Worm (Caenorhabditis elegans) whole organism, midembryonic: Measurements from ENCODE around the gene mig-17.

Experiments used
- cog-1 ChIP-seq: sonication (generic microtip); optimal IDR thresholded peaks from 2 replicates; lab custom pipeline; 2016; ENCODE audit warnings: missing genetic modification characterization, missing compliant biosample characterization
- flt-1 ChIP-seq: fragments of 200-800 bp; sonication (Bioruptor generic); IDR thresholded peaks from 2 replicates; pipeline ENCODE4 v1.3.6; 2022; ENCODE audit warnings: missing genetic modification characterization, missing compliant biosample characterization
- med-1 ChIP-seq: sonication (generic microtip); optimal IDR thresholded peaks from 2 replicates; lab custom pipeline; 2017; ENCODE audit warnings: missing genetic modification characterization, mild to moderate bottlenecking, missing compliant biosample characterization, antibody characterized with exemption, missing genetic modification reagents; ENCODE audit not compliant: insufficient read depth
- ref-1 ChIP-seq: fragments of 200-800 bp; sonication (Bioruptor generic); conservative IDR thresholded peaks from 2 replicates; pipeline ENCODE4 v1.3.6; 2022; ENCODE audit warnings: missing genetic modification reagents, missing genetic modification characterization, missing compliant biosample characterization
- tab-1 ChIP-seq: fragments of 200-800 bp; sonication (Bioruptor generic); IDR thresholded peaks from 2 replicates; pipeline ENCODE4 v1.3.6; 2022; ENCODE audit warnings: missing genetic modification characterization, missing compliant biosample characterization
- ztf-23 ChIP-seq: fragments of 200-800 bp; sonication (Bioruptor generic); IDR thresholded peaks from 2 replicates; pipeline ENCODE4 v1.3.6; 2022; ENCODE audit warnings: missing genetic modification reagents, missing genetic modification characterization, missing compliant biosample characterization
- ztf-29 ChIP-seq: fragments of 200-800 bp; sonication (Bioruptor generic); IDR thresholded peaks from 2 replicates; pipeline ENCODE4 v1.3.6; 2022; ENCODE audit warnings: missing genetic modification reagents, missing genetic modification characterization, missing compliant biosample characterization

DNA sequence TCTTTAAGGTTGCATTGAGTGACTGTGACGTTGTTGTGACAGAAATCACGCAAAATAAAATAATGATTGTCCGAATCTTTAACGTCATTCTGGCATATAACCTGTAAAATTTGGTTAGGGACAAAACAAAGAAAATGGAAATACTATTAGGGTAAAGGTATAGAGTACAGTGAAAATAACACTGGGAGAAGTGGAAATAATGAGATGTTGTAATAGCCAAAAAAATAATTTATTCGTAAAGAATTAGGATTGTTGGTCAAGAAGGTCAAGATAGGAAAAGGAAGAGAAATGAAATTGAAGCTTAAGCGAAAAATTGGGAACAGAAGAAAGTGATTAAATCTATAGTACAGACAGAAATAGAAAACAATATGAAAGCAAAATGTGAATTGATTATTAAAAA, 31.4 kb upstream of the mig-17 start, which contains the start of gene deg-3:
- TF ChIP-seq ztf-29 (GFP tag; lab: Robert Waterston, UW) (no peak), flt-1 (GFP tag; lab: Robert Waterston, UW) (no peak), ztf-23 (no peak), cog-1 (tag; lab: Kevin White, UChicago) (no peak), med-1 (GFP tag; lab: Kevin White, UChicago) (no peak), tab-1 (no peak), ref-1 (GFP tag; lab: Robert Waterston, UW) (no peak)
